Worm (Caenorhabditis elegans): ENCODE data around the gene K12H6.8.
A peak's percentile ranks its signal among the peaks of the same experiment; 100 is the strongest.

The K12H6.8 gene

DNA sequence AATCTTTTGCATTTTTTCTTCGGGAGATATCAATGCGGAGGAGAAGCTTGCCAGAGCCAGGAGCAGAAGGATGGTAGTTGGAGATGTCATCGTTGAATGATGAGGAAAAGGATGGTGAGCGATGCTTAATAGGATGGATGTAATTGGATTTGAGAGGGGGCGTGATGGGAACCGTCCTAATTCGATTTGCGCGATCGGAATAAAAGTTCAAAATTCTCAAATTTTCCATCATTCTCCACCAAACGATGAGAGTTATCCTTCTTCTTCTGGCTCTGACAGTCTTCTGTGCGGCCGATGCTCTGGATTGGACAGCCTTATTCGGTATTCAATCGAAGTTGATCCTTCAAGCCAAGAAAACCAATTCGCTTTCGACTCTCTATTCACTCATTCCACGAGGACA is 3.5 kb upstream of the K12H6.8 start, which contains the start of the genes K12H6.4 and K12H6.9:
Gene K12H6.4, minus strand, starts transcription at position 101 of the 400 bp plus-strand sequence.
Gene K12H6.9, plus strand, starts transcription at position 236 of the 400 bp plus-strand sequence.
- TF ChIP-seq vab-7 (GFP tag; IDR thresholded peaks at IDR 0.05): no peak
- no peak for TF ChIP-seq spr-1 (tag; optimal IDR thresholded peaks at IDR 0.05)
- no peak for TF ChIP-seq F10B5.3 (tag; optimal IDR thresholded peaks at IDR 0.05)
- TF ChIP-seq D1046.2 (GFP tag; IDR thresholded peaks at IDR 0.05): no peak

- TF ChIP-seq madf-9 (GFP tag; conservative IDR thresholded peaks at IDR 0.05) (no peak), dpl-1 (GFP tag; optimal IDR thresholded peaks at IDR 0.05) (no peak), dve-1 (tag; optimal IDR thresholded peaks at IDR 0.05; ENCODE audit: insufficient read depth) (no peak), mxl-2 (GFP tag; conservative IDR thresholded peaks at IDR 0.05) (no peak), fos-1 (tag; optimal IDR thresholded peaks at IDR 0.05) (no peak), F26F4.8 (GFP tag; conservative IDR thresholded peaks at IDR 0.05) (no peak), hif-1 (tag; optimal IDR thresholded peaks at IDR 0.05) (no peak), F10B5.3 (tag; optimal IDR thresholded peaks at IDR 0.05) (no peak), nhr-25 (tag; optimal IDR thresholded peaks at IDR 0.05; ENCODE audit: borderline replicate concordance, insufficient read depth) (no peak), saeg-2 (GFP tag; IDR thresholded peaks at IDR 0.05) (no peak), ceh-28 (tag; optimal IDR thresholded peaks at IDR 0.05) (no peak), snpc-1.2 (GFP tag; IDR thresholded peaks at IDR 0.05) (no peak), Y48G9A.11 (GFP tag; IDR thresholded peaks at IDR 0.05) (no peak), mep-1 (tag; optimal IDR thresholded peaks at IDR 0.05) (no peak), daf-19 (GFP tag; conservative IDR thresholded peaks at IDR 0.05) (no peak), ztf-11 (tag; optimal IDR thresholded peaks at IDR 0.05) (no peak), cey-2 (tag; optimal IDR thresholded peaks at IDR 0.05; ENCODE audit: borderline replicate concordance, insufficient read depth) (no peak), F37D6.2 (tag; optimal IDR thresholded peaks at IDR 0.05) (no peak), zfp-2 (tag; optimal IDR thresholded peaks at IDR 0.05) (no peak), lin-13 (GFP tag; optimal IDR thresholded peaks at IDR 0.05) (no peak)
These were observed 1.6 kb upstream of the K12H6.8 start, which contains the start of gene K12H6.5 for ce11 chrII:2826073-2826472. K12H6.5 (minus strand) TSS chrII:2826173.

DNA sequence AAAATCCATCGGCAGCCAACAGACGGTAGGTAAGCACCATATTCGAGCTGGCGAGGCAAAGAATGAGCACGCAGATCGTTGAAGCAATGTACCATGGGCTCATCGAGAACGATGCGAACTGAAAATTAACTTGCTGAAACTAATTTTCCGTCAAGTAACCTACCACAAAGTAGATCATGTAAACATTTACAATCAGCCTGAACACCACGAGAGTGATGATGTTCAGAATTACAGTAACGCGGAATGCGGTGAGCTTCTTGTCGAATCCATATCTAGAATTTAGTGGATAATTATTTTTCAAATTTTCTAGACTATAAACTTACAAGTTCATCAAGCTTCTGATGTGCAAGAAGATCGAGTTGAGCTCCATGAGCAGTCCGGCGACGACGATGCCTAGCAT is 1.8 kb downstream of the K12H6.8 start:
- no peak for TF ChIP-seq ctbp-1 (GFP tag; IDR thresholded peaks at IDR 0.05)
- peak in 1 of 2 experiments; percentile 92 for TF ChIP-seq unc-62 (GFP tag; optimal IDR thresholded peaks at IDR 0.05 in 1 of 2)
- no peak for TF ChIP-seq unc-62 (tag; optimal IDR thresholded peaks at IDR 0.05)
- TF ChIP-seq aha-1 (tag): peak; percentile 26
- no peak for TF ChIP-seq F44E2.7 (GFP tag; IDR thresholded peaks at IDR 0.05)

DNA sequence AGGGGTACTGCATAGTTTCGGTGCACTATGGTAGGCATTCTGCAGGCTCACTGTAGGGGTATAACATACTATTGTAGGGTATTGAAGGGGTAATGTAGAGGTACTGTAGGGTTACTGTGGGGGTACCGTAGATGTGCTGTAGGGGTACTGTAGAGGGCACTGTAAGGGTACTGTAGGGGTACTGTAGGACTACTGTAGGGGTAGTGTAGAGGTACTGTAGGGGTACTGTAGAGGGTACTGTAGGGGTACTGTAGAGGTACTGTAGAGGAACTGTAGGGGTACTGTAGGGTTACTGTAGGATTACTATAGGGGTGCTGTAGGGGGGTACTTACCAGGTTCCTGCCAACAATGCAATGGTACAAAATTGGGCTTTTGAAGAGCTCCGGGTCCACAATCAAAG is 2.4 kb downstream of the K12H6.8 start:
- TF ChIP-seq pha-4 (GFP tag; IDR thresholded peaks at IDR 0.05): no peak
- TF ChIP-seq pha-4 (tag; optimal IDR thresholded peaks at IDR 0.05): no peak
- TF ChIP-seq mxl-3 (GFP tag; optimal IDR thresholded peaks at IDR 0.05): no peak
- TF ChIP-seq hlh-11 (tag; optimal IDR thresholded peaks at IDR 0.05): no peak
- no peak for TF ChIP-seq dmd-9 (GFP tag; IDR thresholded peaks at IDR 0.05)
- TF ChIP-seq nhr-28 (tag; optimal IDR thresholded peaks at IDR 0.05): no peak
- TF ChIP-seq dmd-6 (GFP tag; IDR thresholded peaks at IDR 0.05): no peak
- no peak for TF ChIP-seq aha-1 (tag)
- TF ChIP-seq dmd-8 (GFP tag; IDR thresholded peaks at IDR 0.05): 0 out of 2 replicates have a peak, but pooled peaks have one; percentile 21
- no peak for TF ChIP-seq Y105C5A.15 (GFP tag; IDR thresholded peaks at IDR 0.05)
- no peak for TF ChIP-seq jun-1 (tag; optimal IDR thresholded peaks at IDR 0.05)
- no peak for TF ChIP-seq lsy-2 (tag; optimal IDR thresholded peaks at IDR 0.05)
- no peak for TF ChIP-seq nhr-25 (tag; optimal IDR thresholded peaks at IDR 0.05; ENCODE audit: borderline replicate concordance, insufficient read depth)
- TF ChIP-seq nhr-42 (GFP tag; IDR thresholded peaks at IDR 0.05): no peak
- no peak for TF ChIP-seq snpc-4 (tag; optimal IDR thresholded peaks at IDR 0.05)
- TF ChIP-seq lim-7 (GFP tag; IDR thresholded peaks at IDR 0.05): peak; percentile 35; the same call in 1 of the 2 replicates
- no peak for TF ChIP-seq rbr-2 (tag; optimal IDR thresholded peaks at IDR 0.05)
- TF ChIP-seq zfp-2 (tag; optimal IDR thresholded peaks at IDR 0.05): no peak
- TF ChIP-seq ztf-7 (tag; optimal IDR thresholded peaks at IDR 0.05): no peak
- no peak for TF ChIP-seq lin-29 (GFP tag; IDR thresholded peaks at IDR 0.05)
- TF ChIP-seq daf-19 (GFP tag; conservative IDR thresholded peaks at IDR 0.05): no peak
- TF ChIP-seq snpc-1.2 (GFP tag; IDR thresholded peaks at IDR 0.05): peak; percentile 40; the same call in 1 of the 2 replicates
- TF ChIP-seq arid-1 (GFP tag; conservative IDR thresholded peaks at IDR 0.05): 0 out of 2 replicates have a peak, but pooled peaks have one; percentile 19
- TF ChIP-seq F44E2.7 (GFP tag; IDR thresholded peaks at IDR 0.05): 0 out of 2 replicates have a peak, but pooled peaks have one; percentile 53
- TF ChIP-seq D1046.2 (GFP tag; IDR thresholded peaks at IDR 0.05): no peak

All from whole organism, L4 larva.